Worm (Caenorhabditis elegans): ENCODE measurements around the gene C18E9.9.

DNA sequence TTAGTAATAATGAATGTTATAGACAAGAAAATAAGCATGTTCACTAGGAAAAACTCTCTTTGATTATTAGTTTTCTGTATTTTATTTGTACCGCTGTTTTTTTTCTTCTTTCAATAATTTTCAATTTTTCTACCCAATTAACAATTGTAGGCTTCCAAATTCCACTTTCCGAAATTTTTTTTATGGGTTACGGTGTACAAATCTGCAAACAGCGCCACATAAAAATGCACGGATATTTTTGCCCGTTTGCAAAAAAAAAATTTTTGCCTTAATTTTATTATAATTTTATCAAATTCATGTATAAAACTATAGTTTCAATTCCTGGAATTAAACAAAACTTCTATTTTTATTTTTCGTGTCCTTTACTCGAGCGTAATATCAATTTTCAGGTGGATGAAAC is 3.4 kb upstream of the C18E9.9 start, which contains the start of gene ooc-5:
- no peak for TF ChIP-seq arid-1 (GFP tag; conservative IDR thresholded peaks at IDR 0.05)
- TF ChIP-seq ceh-82 (tag; optimal IDR thresholded peaks at IDR 0.05): no peak
- TF ChIP-seq ces-1 (GFP tag; optimal IDR thresholded peaks at IDR 0.05): no peak
- no peak for TF ChIP-seq snpc-4 (tag; optimal IDR thresholded peaks at IDR 0.05)
- no peak for TF ChIP-seq ceh-62 (tag; optimal IDR thresholded peaks at IDR 0.05)
- no peak for TF ChIP-seq ama-1 (optimal IDR thresholded peaks at IDR 0.05)
- TF ChIP-seq nhr-76 (tag; optimal IDR thresholded peaks at IDR 0.05): no peak
- TF ChIP-seq saeg-2 (GFP tag; IDR thresholded peaks at IDR 0.05): no peak
